Worm (Caenorhabditis elegans) whole organism, L3 larva: ENCODE results near the gene C17F4.12.
"Not testable (repeated sequence)": the region's sequence is repeated elsewhere in the genome, so short reads cannot be mapped to it uniquely, and the experiment has no call there.

Experiments used
- R02D3.7 ChIP-seq: fragments of 150-350 bp; optimal IDR thresholded peaks from 2 replicates; lab custom pipeline; 2014; ENCODE audit warnings: missing biosample characterization, missing genetic modification characterization
- aly-2 ChIP-seq: fragments of 150-350 bp; optimal IDR thresholded peaks from 2 replicates; lab custom pipeline; 2014; ENCODE audit warnings: missing biosample characterization, missing genetic modification characterization
- ama-1 ChIP-seq: fragments of 150-350 bp; optimal IDR thresholded peaks from 2 replicates; lab custom pipeline; 2018
- ceh-16 ChIP-seq: sonication (generic microtip); optimal IDR thresholded peaks from 2 replicates; lab custom pipeline; 2017; ENCODE audit warnings: missing biosample characterization, missing genetic modification characterization
- ceh-28 ChIP-seq: fragments of 150-350 bp; optimal IDR thresholded peaks from 2 replicates; lab custom pipeline; 2014; ENCODE audit warnings: missing biosample characterization, missing genetic modification reagents, missing genetic modification characterization
- ceh-82 ChIP-seq: fragments of 150-350 bp; optimal IDR thresholded peaks from 2 replicates; lab custom pipeline; 2014; ENCODE audit warnings: missing biosample characterization, missing genetic modification characterization
- ceh-9 ChIP-seq: sonication (generic microtip); optimal IDR thresholded peaks from 2 replicates; lab custom pipeline; 2018; ENCODE audit warnings: missing biosample characterization, missing genetic modification characterization
- daf-12 ChIP-seq: fragments of 150-350 bp; optimal IDR thresholded peaks from 2 replicates; lab custom pipeline; 2014; ENCODE audit warnings: missing biosample characterization, missing genetic modification reagents, missing genetic modification characterization
- egl-27 ChIP-seq: sonication (generic microtip); optimal IDR thresholded peaks from 4 replicates; lab custom pipeline; 2017; ENCODE audit warnings: missing biosample characterization, missing genetic modification reagents, missing genetic modification characterization
- egl-5 ChIP-seq: fragments of 150-350 bp; optimal IDR thresholded peaks from 2 replicates; lab custom pipeline; 2017; ENCODE audit warnings: missing biosample characterization, missing genetic modification reagents, missing genetic modification characterization, inconsistent platforms
- elt-2 ChIP-seq: sonication (generic microtip); optimal IDR thresholded peaks from 2 replicates; lab custom pipeline; 2016; ENCODE audit warnings: missing genetic modification reagents, mild to moderate bottlenecking, missing genetic modification characterization, missing compliant biosample characterization
- elt-3 ChIP-seq, 3 experiments: fragments of 150-350 bp in 1 of 3; sonication (generic microtip) in 2 of 3; optimal IDR thresholded peaks; 2 replicates in 2 of 3; 4 replicates in 1 of 3; lab custom pipeline; 2014 to 2017; ENCODE audit warnings: missing biosample characterization in 3 of 3, missing genetic modification characterization in 3 of 3
- eor-1 ChIP-seq, 2 experiments: fragments of 150-350 bp; optimal IDR thresholded peaks; 2 replicates each; lab custom pipeline; 2014 to 2018; ENCODE audit warnings: missing biosample characterization in 2 of 2, missing genetic modification characterization in 2 of 2
- fkh-10 ChIP-seq: sonication (generic microtip); optimal IDR thresholded peaks from 2 replicates; lab custom pipeline; 2017; ENCODE audit warnings: missing biosample characterization, missing genetic modification reagents, missing genetic modification characterization
- fkh-2 ChIP-seq: fragments of 150-350 bp; optimal IDR thresholded peaks from 2 replicates; lab custom pipeline; 2014; ENCODE audit warnings: missing biosample characterization, missing genetic modification reagents, missing genetic modification characterization
- hmg-11 ChIP-seq: sonication (generic microtip); optimal IDR thresholded peaks from 2 replicates; lab custom pipeline; 2016; ENCODE audit warnings: missing genetic modification characterization, missing compliant biosample characterization
- jun-1 ChIP-seq: fragments of 150-350 bp; optimal IDR thresholded peaks from 2 replicates; lab custom pipeline; 2014; ENCODE audit warnings: missing biosample characterization, missing genetic modification reagents, missing genetic modification characterization
- lin-15B ChIP-seq: fragments of 150-350 bp; optimal IDR thresholded peaks from 2 replicates; lab custom pipeline; 2014; ENCODE audit warnings: missing biosample characterization, missing genetic modification characterization
- lin-39 ChIP-seq: fragments of 150-350 bp; optimal IDR thresholded peaks from 2 replicates; lab custom pipeline; 2018; ENCODE audit warnings: missing biosample characterization, missing genetic modification reagents, missing genetic modification characterization
- lsy-12 ChIP-seq: sonication (generic microtip); optimal IDR thresholded peaks from 2 replicates; lab custom pipeline; 2016; ENCODE audit warnings: mild to moderate bottlenecking, missing genetic modification characterization, missing compliant biosample characterization
- mdl-1 ChIP-seq: fragments of 150-350 bp; optimal IDR thresholded peaks from 2 replicates; lab custom pipeline; 2014; ENCODE audit warnings: missing biosample characterization, missing genetic modification characterization
- mml-1 ChIP-seq: fragments of 150-350 bp; sonication (generic microtip); optimal IDR thresholded peaks from 3 replicates; lab custom pipeline; 2014; ENCODE audit warnings: missing biosample characterization, missing genetic modification characterization
- nfya-1 ChIP-seq: sonication (generic microtip); optimal IDR thresholded peaks from 2 replicates; lab custom pipeline; 2017; ENCODE audit warnings: missing genetic modification characterization, mild to moderate bottlenecking, missing compliant biosample characterization, antibody characterized with exemption, moderate library complexity; ENCODE audit not compliant: insufficient read depth
- nhr-11 ChIP-seq: fragments of 150-350 bp; optimal IDR thresholded peaks from 2 replicates; lab custom pipeline; 2014; ENCODE audit warnings: missing biosample characterization, missing genetic modification characterization
- nhr-23 ChIP-seq: fragments of 150-350 bp; optimal IDR thresholded peaks from 2 replicates; lab custom pipeline; 2014; ENCODE audit warnings: missing biosample characterization, missing genetic modification reagents, missing genetic modification characterization
- nhr-25 ChIP-seq: sonication (generic microtip); optimal IDR thresholded peaks from 2 replicates; lab custom pipeline; 2017; ENCODE audit warnings: missing biosample characterization, missing genetic modification characterization
- nhr-28 ChIP-seq: fragments of 150-350 bp; optimal IDR thresholded peaks from 2 replicates; lab custom pipeline; 2014; ENCODE audit warnings: missing biosample characterization, missing genetic modification characterization
- nhr-43 ChIP-seq: sonication (generic microtip); optimal IDR thresholded peaks from 2 replicates; lab custom pipeline; 2016; ENCODE audit warnings: mild to moderate bottlenecking, missing genetic modification characterization, missing compliant biosample characterization; ENCODE audit not compliant: poor library complexity, severe bottlenecking
- nhr-67 ChIP-seq: fragments of 150-350 bp; optimal IDR thresholded peaks from 2 replicates; lab custom pipeline; 2014; ENCODE audit warnings: missing biosample characterization, missing genetic modification characterization
- nhr-76 ChIP-seq: fragments of 150-350 bp; sonication (generic microtip); optimal IDR thresholded peaks from 5 replicates; lab custom pipeline; 2014; ENCODE audit warnings: missing biosample characterization, missing genetic modification characterization
- nhr-77 ChIP-seq: fragments of 150-350 bp; optimal IDR thresholded peaks from 2 replicates; lab custom pipeline; 2014; ENCODE audit warnings: missing biosample characterization, missing genetic modification characterization
- pha-4 ChIP-seq: fragments of 150-350 bp; optimal IDR thresholded peaks from 2 replicates; lab custom pipeline; 2014; ENCODE audit warnings: missing biosample characterization, missing genetic modification reagents, missing genetic modification characterization
- sea-2 ChIP-seq: fragments of 150-350 bp; sonication (generic microtip); optimal IDR thresholded peaks from 4 replicates; lab custom pipeline; 2014; ENCODE audit warnings: missing biosample characterization, missing genetic modification reagents, missing genetic modification characterization
- snpc-4 ChIP-seq: fragments of 150-350 bp; optimal IDR thresholded peaks from 2 replicates; lab custom pipeline; 2014; ENCODE audit warnings: missing biosample characterization, missing genetic modification characterization
- unc-62 ChIP-seq: fragments of 150-350 bp; sonication (generic microtip); optimal IDR thresholded peaks from 4 replicates; lab custom pipeline; 2014; ENCODE audit warnings: missing biosample characterization, missing genetic modification reagents, missing genetic modification characterization
- zag-1 ChIP-seq: fragments of 150-350 bp; optimal IDR thresholded peaks from 2 replicates; lab custom pipeline; 2014; ENCODE audit warnings: missing biosample characterization, missing genetic modification characterization
- ztf-4 ChIP-seq: fragments of 150-350 bp; optimal IDR thresholded peaks from 2 replicates; lab custom pipeline; 2014; ENCODE audit warnings: missing biosample characterization, missing genetic modification characterization

The C17F4.12 gene

DNA sequence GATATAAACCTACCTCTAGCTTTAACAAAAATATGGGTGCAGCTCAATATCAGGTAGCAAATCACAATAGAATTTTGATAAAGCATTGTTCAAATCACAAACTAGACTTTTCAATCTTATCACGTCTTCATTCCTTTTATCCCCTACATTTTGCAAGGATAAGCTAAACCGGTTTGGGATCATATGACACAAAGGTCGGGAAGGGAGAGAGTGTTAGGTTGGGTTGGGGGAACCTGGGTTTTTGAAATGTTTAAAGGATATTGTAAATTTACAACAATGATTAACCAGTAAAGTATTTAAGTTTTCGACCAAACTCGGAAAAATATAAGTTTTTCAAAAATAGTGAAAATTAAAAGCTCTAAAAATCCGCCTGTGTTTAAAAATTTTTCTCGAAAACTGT, at the start of gene C17F4.12:
Gene C17F4.12 (minus strand): TSS at position 101 of the 400 bp plus-strand sequence.
- TF ChIP-seq ama-1 (lab: Kevin White, UChicago) (no peak), pha-4 (no peak), nhr-77 (tag; lab: Kevin White, UChicago) (no peak), ceh-82 (tag; lab: Kevin White, UChicago) (no peak), eor-1 (tag; optimal IDR thresholded peaks at IDR 0.05; lab: Kevin White, UChicago) (no peak), aly-2 (tag; lab: Kevin White, UChicago) (no peak), unc-62 (GFP tag; lab: Kevin White, UChicago) (no peak), nfya-1 (no peak), R02D3.7 (tag; lab: Kevin White, UChicago) (no peak), nhr-28 (tag; lab: Kevin White, UChicago) (no peak), mdl-1 (tag; lab: Kevin White, UChicago) (no peak), lin-15B (tag; lab: Kevin White, UChicago) (no peak), elt-2 (tag; lab: Kevin White, UChicago) (no peak), lin-39 (tag; lab: Kevin White, UChicago) (no peak), nhr-43 (tag; lab: Kevin White, UChicago) (no peak), jun-1 (tag; lab: Kevin White, UChicago) (no peak), fkh-2 (tag; lab: Kevin White, UChicago) (no peak), ztf-4 (tag; lab: Kevin White, UChicago) (no peak), daf-12 (tag; lab: Kevin White, UChicago) (no peak), ceh-9 (no peak)

- not testable (repeated sequence) for TF ChIP-seq ceh-28, daf-12, nhr-67 (tag; lab: Kevin White, UChicago)
These were observed 46.6 kb upstream of the C17F4.12 start, which contains the start of gene F39E9.14 for ce11 chrII:3290544-3290943. Gene F39E9.14, minus strand, starts transcription at chrII:3290644.

ce11 chrII:3287073-3287472, 43.1 kb upstream of the C17F4.12 start, which contains the start of gene sri-63:
Gene sri-63, plus strand, starts transcription at chrII:3287373.
- TF ChIP-seq egl-27 (no peak), elt-3 (tag; optimal IDR thresholded peaks at IDR 0.05; lab: Kevin White, UChicago) (no peak), ceh-9 (no peak), lsy-12 (tag; lab: Kevin White, UChicago) (no peak), sea-2 (no peak), nhr-28 (tag; lab: Kevin White, UChicago) (no peak), nhr-25 (no peak), fkh-10 (GFP tag; lab: Kevin White, UChicago) (no peak), ceh-16 (no peak), zag-1 (tag; lab: Kevin White, UChicago) (no peak), lin-39 (tag; lab: Kevin White, UChicago) (no peak), elt-2 (tag; lab: Kevin White, UChicago) (no peak), nhr-23 (tag; lab: Kevin White, UChicago) (no peak), nhr-11 (tag; lab: Kevin White, UChicago) (no peak), eor-1 (tag; optimal IDR thresholded peaks at IDR 0.05; lab: Kevin White, UChicago) (no peak), unc-62 (GFP tag; lab: Kevin White, UChicago) (no peak)

ce11 chrII:3284558-3284957, 40.6 kb upstream of the C17F4.12 start, which contains the start of gene scl-15:
Gene scl-15, minus strand, starts transcription at chrII:3284658.
- no peak for TF ChIP-seq ceh-9
- no peak for TF ChIP-seq hmg-11 (tag; lab: Kevin White, UChicago)
- TF ChIP-seq fkh-2 (tag; lab: Kevin White, UChicago), result no peak
- no peak for TF ChIP-seq mml-1 (tag; lab: Kevin White, UChicago)
- TF ChIP-seq daf-12 (tag; lab: Kevin White, UChicago), result no peak
- no peak for TF ChIP-seq eor-1 (tag; optimal IDR thresholded peaks at IDR 0.05; lab: Kevin White, UChicago)
- TF ChIP-seq ceh-28 (tag; lab: Kevin White, UChicago), result no peak
- TF ChIP-seq elt-2 (tag; lab: Kevin White, UChicago), result no peak
- TF ChIP-seq nhr-43 (tag; lab: Kevin White, UChicago), result no peak
- no peak for TF ChIP-seq ztf-4 (tag; lab: Kevin White, UChicago)
- no peak for TF ChIP-seq elt-3 (tag; optimal IDR thresholded peaks at IDR 0.05; lab: Kevin White, UChicago)
- no peak for TF ChIP-seq nhr-67 (tag; lab: Kevin White, UChicago)
- TF ChIP-seq egl-27, result no peak
- no peak for TF ChIP-seq egl-5 (tag; lab: Kevin White, UChicago)
- TF ChIP-seq R02D3.7 (tag; lab: Kevin White, UChicago), result no peak
- TF ChIP-seq nhr-76 (tag; lab: Kevin White, UChicago), result no peak
- no peak for TF ChIP-seq snpc-4 (tag; lab: Kevin White, UChicago)
